Fruit fly (Drosophila melanogaster) whole organism, embryonic: Measurements from ENCODE around the gene CG43759.
A peak's percentile ranks its signal among the peaks of the same experiment; 100 is the strongest.

Experiments used
- Atf3 ChIP-seq: fragments of 200-800 bp; sonication (Bioruptor generic); optimal IDR thresholded peaks from 3 replicates; lab custom pipeline; 2016; ENCODE audit warnings: missing biosample characterization, missing genetic modification characterization
- BtbVII ChIP-seq: fragments of 200-800 bp; sonication (Bioruptor generic); optimal IDR thresholded peaks from 3 replicates; lab custom pipeline; 2017; ENCODE audit warnings: missing biosample characterization, mild to moderate bottlenecking, missing genetic modification characterization
- CG1233 ChIP-seq: fragments of 200-800 bp; sonication (Bioruptor generic); optimal IDR thresholded peaks from 4 replicates; lab custom pipeline; 2018; ENCODE audit warnings: missing biosample characterization, mild to moderate bottlenecking, missing genetic modification characterization
- CG14860 ChIP-seq: fragments of 200-800 bp; sonication (Bioruptor generic); IDR thresholded peaks from 3 replicates; pipeline ENCODE4 v1.3.6; 2022; ENCODE audit warnings: missing biosample characterization, missing genetic modification characterization; ENCODE audit not compliant: partially characterized antibody
- CG14965 ChIP-seq: fragments of 200-800 bp; sonication (Bioruptor generic); optimal IDR thresholded peaks from 2 replicates; lab custom pipeline; 2016; ENCODE audit warnings: missing biosample characterization, missing genetic modification characterization, borderline replicate concordance
- CG15011 ChIP-seq: fragments of 200-800 bp; sonication (Bioruptor generic); optimal IDR thresholded peaks from 3 replicates; lab custom pipeline; 2018; ENCODE audit warnings: missing biosample characterization, mild to moderate bottlenecking, missing genetic modification characterization
- CG17612 ChIP-seq: fragments of 200-800 bp; sonication (Bioruptor generic); IDR thresholded peaks from 2 replicates; pipeline ENCODE4 v1.3.6; 2022; ENCODE audit warnings: missing biosample characterization, missing genetic modification characterization
- CG30020 ChIP-seq: fragments of 200-800 bp; optimal IDR thresholded peaks from 2 replicates; lab custom pipeline; 2019; ENCODE audit warnings: missing biosample characterization, mild to moderate bottlenecking, missing genetic modification characterization, moderate library complexity
- CG33557 ChIP-seq: fragments of 200-800 bp; sonication (Bioruptor generic); optimal IDR thresholded peaks from 2 replicates; lab custom pipeline; 2019; ENCODE audit warnings: missing biosample characterization, mild to moderate bottlenecking, missing genetic modification characterization, moderate library complexity
- CG4328 ChIP-seq: fragments of 200-800 bp; sonication (Bioruptor generic); optimal IDR thresholded peaks from 3 replicates; lab custom pipeline; 2017; ENCODE audit warnings: missing biosample characterization, missing genetic modification reagents, missing genetic modification characterization
- CG4617 ChIP-seq: fragments of 200-800 bp; sonication (Bioruptor generic); optimal IDR thresholded peaks from 3 replicates; lab custom pipeline; 2016; ENCODE audit warnings: missing biosample characterization, missing genetic modification characterization, borderline replicate concordance
- CG4820 ChIP-seq: fragments of 200-800 bp; sonication (Bioruptor generic); optimal IDR thresholded peaks from 3 replicates; lab custom pipeline; 2016; ENCODE audit warnings: missing biosample characterization, missing genetic modification characterization
- CG6813 ChIP-seq: fragments of 200-800 bp; sonication (Bioruptor generic); optimal IDR thresholded peaks from 2 replicates; lab custom pipeline; 2017; ENCODE audit warnings: missing biosample characterization, missing genetic modification characterization, mild to moderate bottlenecking, moderate library complexity, missing genetic modification reagents
- CG7556 ChIP-seq: fragments of 200-800 bp; sonication (Bioruptor generic); optimal IDR thresholded peaks from 2 replicates; lab custom pipeline; 2017; ENCODE audit warnings: missing biosample characterization, mild to moderate bottlenecking, missing genetic modification characterization
- CG7839 ChIP-seq: fragments of 200-800 bp; sonication (Bioruptor generic); optimal IDR thresholded peaks from 3 replicates; lab custom pipeline; 2018; ENCODE audit warnings: missing biosample characterization, mild to moderate bottlenecking, missing genetic modification characterization, moderate library complexity
- CG8359 ChIP-seq: fragments of 200-800 bp; sonication (Bioruptor generic); optimal IDR thresholded peaks from 2 replicates; lab custom pipeline; 2017; ENCODE audit warnings: missing biosample characterization, mild to moderate bottlenecking, missing genetic modification characterization, borderline replicate concordance
- CG9876 ChIP-seq: fragments of 200-800 bp; sonication (Bioruptor generic); optimal IDR thresholded peaks from 2 replicates; lab custom pipeline; 2016; ENCODE audit warnings: missing biosample characterization, missing genetic modification characterization
- Doc2 ChIP-seq: fragments of 200-800 bp; sonication (Bioruptor generic); IDR thresholded peaks from 2 replicates; pipeline ENCODE4 v1.3.6; 2022; ENCODE audit warnings: missing biosample characterization, missing genetic modification characterization
- Fer1 ChIP-seq: fragments of 200-800 bp; sonication (Bioruptor generic); optimal IDR thresholded peaks from 2 replicates; lab custom pipeline; 2017; ENCODE audit warnings: missing biosample characterization, mild to moderate bottlenecking, missing genetic modification characterization
- Fer3 ChIP-seq: fragments of 200-800 bp; sonication (Bioruptor generic); optimal IDR thresholded peaks from 2 replicates; lab custom pipeline; 2018; ENCODE audit warnings: missing biosample characterization, mild to moderate bottlenecking, missing genetic modification characterization, moderate library complexity
- HLH3B ChIP-seq: fragments of 200-800 bp; sonication (Bioruptor generic); IDR thresholded peaks from 2 replicates; pipeline ENCODE4 v1.3.6; 2022; ENCODE audit warnings: missing biosample characterization, missing genetic modification characterization
- Hr3 ChIP-seq: fragments of 200-800 bp; sonication (Bioruptor generic); optimal IDR thresholded peaks from 3 replicates; lab custom pipeline; 2016; ENCODE audit warnings: missing biosample characterization, missing genetic modification characterization
- Nf-YA ChIP-seq: fragments of 200-800 bp; sonication (Bioruptor generic); IDR thresholded peaks from 2 replicates; pipeline ENCODE4 v1.3.6; 2022; ENCODE audit warnings: missing biosample characterization, missing genetic modification characterization
- PHDP ChIP-seq: fragments of 200-800 bp; sonication (Bioruptor generic); optimal IDR thresholded peaks from 3 replicates; lab custom pipeline; 2018; ENCODE audit warnings: missing biosample characterization, mild to moderate bottlenecking, missing genetic modification characterization, moderate library complexity
- Ptx1 ChIP-seq: fragments of 200-800 bp; sonication (Bioruptor generic); IDR thresholded peaks from 2 replicates; pipeline ENCODE4 v1.3.6; 2022; ENCODE audit warnings: missing biosample characterization, missing genetic modification characterization
- Rfx ChIP-seq: fragments of 200-800 bp; sonication (Bioruptor generic); IDR thresholded peaks from 2 replicates; pipeline ENCODE4 v1.3.6; 2022; ENCODE audit warnings: missing biosample characterization, missing genetic modification characterization
- Side ChIP-seq: fragments of 200-800 bp; sonication (Bioruptor generic); optimal IDR thresholded peaks from 2 replicates; lab custom pipeline; 2016; ENCODE audit warnings: missing biosample characterization, missing genetic modification characterization
- ase ChIP-seq: fragments of 200-800 bp; sonication (Bioruptor generic); IDR thresholded peaks from 3 replicates; pipeline ENCODE4 v1.3.6; 2022; ENCODE audit warnings: missing biosample characterization, missing genetic modification characterization
- btn ChIP-seq: fragments of 200-800 bp; sonication (Bioruptor generic); optimal IDR thresholded peaks from 2 replicates; lab custom pipeline; 2016; ENCODE audit warnings: missing biosample characterization, missing genetic modification characterization
- chinmo ChIP-seq: fragments of 200-800 bp; sonication (Bioruptor generic); IDR thresholded peaks from 4 replicates; pipeline ENCODE4 v1.3.6; 2022; ENCODE audit warnings: missing biosample characterization, missing genetic modification characterization; ENCODE audit not compliant: partially characterized antibody
- croc ChIP-seq: fragments of 200-800 bp; sonication (Bioruptor generic); conservative IDR thresholded peaks from 3 replicates; pipeline ENCODE4 v1.3.6; 2022; ENCODE audit warnings: missing biosample characterization, missing genetic modification characterization
- dmrt99B ChIP-seq: fragments of 200-800 bp; sonication (Bioruptor generic); optimal IDR thresholded peaks from 2 replicates; lab custom pipeline; 2018; ENCODE audit warnings: missing biosample characterization, mild to moderate bottlenecking, missing genetic modification characterization, moderate library complexity
- ewg ChIP-seq: fragments of 200-800 bp; sonication (Bioruptor generic); optimal IDR thresholded peaks from 3 replicates; lab custom pipeline; 2017; ENCODE audit warnings: mild to moderate bottlenecking, missing biosample characterization, missing genetic modification reagents, missing genetic modification characterization
- fd102C ChIP-seq: fragments of 200-800 bp; sonication (Bioruptor generic); optimal IDR thresholded peaks from 2 replicates; lab custom pipeline; 2018; ENCODE audit warnings: missing biosample characterization, mild to moderate bottlenecking, missing genetic modification characterization, moderate library complexity
- fd64A ChIP-seq: fragments of 200-800 bp; sonication (Bioruptor generic); optimal IDR thresholded peaks from 3 replicates; lab custom pipeline; 2018; ENCODE audit warnings: missing biosample characterization, mild to moderate bottlenecking, missing genetic modification characterization
- gcm2 ChIP-seq: fragments of 200-800 bp; sonication (Bioruptor generic); optimal IDR thresholded peaks from 2 replicates; lab custom pipeline; 2016; ENCODE audit warnings: missing biosample characterization, missing genetic modification characterization
- ham ChIP-seq: fragments of 200-800 bp; sonication (Bioruptor generic); IDR thresholded peaks from 2 replicates; pipeline ENCODE4 v1.3.6; 2022; ENCODE audit warnings: missing biosample characterization, missing genetic modification characterization
- hb ChIP-seq: fragments of 200-800 bp; sonication (Bioruptor generic); IDR thresholded peaks from 3 replicates; pipeline ENCODE4 v1.3.6; 2022; ENCODE audit warnings: missing biosample characterization, missing genetic modification characterization; ENCODE audit not compliant: partially characterized antibody
- jigr1 ChIP-seq: fragments of 200-800 bp; sonication (Bioruptor generic); IDR thresholded peaks from 3 replicates; pipeline ENCODE4 v1.3.6; 2022; ENCODE audit warnings: missing biosample characterization, missing genetic modification characterization
- knrl ChIP-seq: fragments of 200-800 bp; sonication (Bioruptor generic); IDR thresholded peaks from 3 replicates; pipeline ENCODE4 v1.3.6; 2022; ENCODE audit warnings: missing biosample characterization, missing genetic modification characterization; ENCODE audit not compliant: partially characterized antibody
- lola ChIP-seq, 3 experiments: fragments of >200 bp in 2 of 3; fragments of 200-800 bp in 1 of 3; sonication (Bioruptor generic) in 1 of 3; optimal IDR thresholded peaks; 2 replicates each; lab custom pipeline; 2017 to 2019; ENCODE audit warnings: missing biosample characterization in 3 of 3, missing genetic modification characterization in 3 of 3, mild to moderate bottlenecking in 1 of 3, moderate library complexity in 1 of 3
- nerfin-1 ChIP-seq: fragments of 200-800 bp; sonication (Bioruptor generic); optimal IDR thresholded peaks from 3 replicates; lab custom pipeline; 2019; ENCODE audit warnings: missing biosample characterization, mild to moderate bottlenecking, missing genetic modification characterization, moderate library complexity
- ranshi ChIP-seq: fragments of 200-800 bp; sonication (Bioruptor generic); IDR thresholded peaks from 2 replicates; pipeline ENCODE4 v1.3.6; 2022; ENCODE audit warnings: missing biosample characterization, missing genetic modification characterization
- sc ChIP-seq, 3 experiments: fragments of >200 bp in 2 of 3; fragments of 200-800 bp in 1 of 3; sonication (Bioruptor generic) in 1 of 3; optimal IDR thresholded peaks; 2 replicates in 2 of 3; 3 replicates in 1 of 3; lab custom pipeline; 2017; ENCODE audit warnings: mild to moderate bottlenecking in 1 of 3, missing biosample characterization in 1 of 3, missing genetic modification characterization in 1 of 3, missing genetic modification reagents in 1 of 3
- schlank ChIP-seq: fragments of 200-800 bp; sonication (Bioruptor generic); optimal IDR thresholded peaks from 2 replicates; lab custom pipeline; 2018; ENCODE audit warnings: missing biosample characterization, mild to moderate bottlenecking, missing genetic modification characterization
- sisA ChIP-seq: fragments of 200-800 bp; sonication (Bioruptor generic); IDR thresholded peaks from 2 replicates; pipeline ENCODE4 v1.3.6; 2022; ENCODE audit warnings: missing biosample characterization, missing genetic modification characterization
- stc ChIP-seq: fragments of 200-800 bp; sonication (Bioruptor generic); IDR thresholded peaks from 2 replicates; pipeline ENCODE4 v1.3.6; 2022; ENCODE audit warnings: missing biosample characterization, missing genetic modification characterization
- toy ChIP-seq: fragments of 200-800 bp; sonication (Bioruptor generic); IDR thresholded peaks from 2 replicates; pipeline ENCODE4 v1.3.6; 2022; ENCODE audit warnings: missing biosample characterization, missing genetic modification characterization
- vfl ChIP-seq: fragments of 200-800 bp; sonication (Bioruptor generic); optimal IDR thresholded peaks from 2 replicates; lab custom pipeline; 2016; ENCODE audit warnings: missing biosample characterization, missing genetic modification characterization

Gene CG43759

DNA sequence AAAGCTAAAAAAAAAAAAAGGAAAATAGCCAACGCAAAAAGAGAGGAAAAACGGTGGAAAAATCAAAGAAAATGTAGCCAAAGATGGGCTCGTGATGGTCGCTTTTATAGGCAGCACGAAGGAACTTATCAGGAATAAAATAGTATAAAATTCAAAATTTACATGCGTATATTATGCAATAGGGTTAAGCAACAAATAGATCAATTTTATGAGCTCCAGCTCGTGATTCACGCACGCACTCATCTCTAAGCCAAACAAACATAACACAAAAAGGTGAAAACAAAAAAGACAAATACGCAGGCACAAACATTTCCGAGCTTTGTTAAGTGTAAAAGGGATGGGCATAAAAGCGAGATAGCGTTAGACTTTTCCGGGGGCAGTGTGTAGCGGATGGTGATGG lies 78.7 kb downstream of the CG43759 start (continued):
- TF ChIP-seq CG14965 (GFP tag; lab: Kevin White, UChicago) = no peak
- no peak for TF ChIP-seq stc (GFP tag; lab: Robert Waterston, UW)
- TF ChIP-seq CG4617 (GFP tag; lab: Kevin White, UChicago) = peak; percentile 5
- peak; percentile 12 for TF ChIP-seq Fer3 (tag; lab: Kevin White, UChicago)
- peak; percentile 65; the same call in 2 of the 3 replicates for TF ChIP-seq knrl (GFP tag; lab: Robert Waterston, UW)
- peak in 1 of 3 experiments; percentile 43 for TF ChIP-seq lola (GFP tag; optimal IDR thresholded peaks at IDR 0.05; lab: Kevin White, UChicago)
- no peak for TF ChIP-seq btn (GFP tag; lab: Kevin White, UChicago)
- TF ChIP-seq CG7556 = peak; percentile 42
- no peak for TF ChIP-seq vfl (GFP tag; lab: Kevin White, UChicago)
- TF ChIP-seq CG33557 = no peak
- peak; percentile 68 for TF ChIP-seq Ptx1 (GFP tag; lab: Robert Waterston, UW)
- peak; percentile 56 for TF ChIP-seq dmrt99B
- TF ChIP-seq CG7839 (tag; lab: Kevin White, UChicago) = peak; percentile 56
- TF ChIP-seq jigr1 = no peak
- TF ChIP-seq schlank (tag; lab: Kevin White, UChicago) = no peak
- TF ChIP-seq Hr3 (GFP tag; lab: Kevin White, UChicago) = no peak
- TF ChIP-seq CG1233 (GFP tag; lab: Kevin White, UChicago) = peak; percentile 32
- peak; percentile 49 for TF ChIP-seq HLH3B (GFP tag; lab: Robert Waterston, UW)
- TF ChIP-seq Nf-YA (GFP tag; lab: Robert Waterston, UW) = 0 out of 2 replicates have a peak, but pooled peaks have one; percentile 14
- no peak for TF ChIP-seq CG30020 (tag; lab: Kevin White, UChicago)
- TF ChIP-seq Side (GFP tag; lab: Kevin White, UChicago) = no peak
- TF ChIP-seq toy = no peak
- TF ChIP-seq chinmo (GFP tag; lab: Robert Waterston, UW) = no peak
- TF ChIP-seq Atf3 (GFP tag; lab: Kevin White, UChicago) = no peak
- TF ChIP-seq croc (GFP tag; lab: Robert Waterston, UW) = peak; percentile 53; the same call in 1 of the 3 replicates
- peak; percentile 38; the same call in 1 of the 2 replicates for TF ChIP-seq ranshi (GFP tag; lab: Robert Waterston, UW)
- peak; percentile 43 for TF ChIP-seq PHDP
- peak; percentile 10 for TF ChIP-seq Fer1 (GFP tag; lab: Kevin White, UChicago)
- no peak for TF ChIP-seq CG17612 (GFP tag; lab: Robert Waterston, UW)
- no peak for TF ChIP-seq BtbVII (GFP tag; lab: Kevin White, UChicago)
- TF ChIP-seq fd64A (GFP tag; lab: Kevin White, UChicago) = peak; percentile 15
- TF ChIP-seq CG15011 (GFP tag; lab: Kevin White, UChicago) = no peak
- peak; percentile 57; the same call in 2 of the 3 replicates for TF ChIP-seq ase (GFP tag; lab: Robert Waterston, UW)
- no peak for TF ChIP-seq fd102C (GFP tag; lab: Kevin White, UChicago)
- TF ChIP-seq nerfin-1 (tag; lab: Kevin White, UChicago) = peak; percentile 9
- no peak for TF ChIP-seq ham (GFP tag; lab: Robert Waterston, UW)
- no peak for TF ChIP-seq sc (optimal IDR thresholded peaks at IDR 0.05; lab: Kevin White, UChicago)
- TF ChIP-seq sc (GFP tag; optimal IDR thresholded peaks at IDR 0.05; lab: Kevin White, UChicago) = peak; percentile 3
- no peak for TF ChIP-seq Doc2 (GFP tag; lab: Robert Waterston, UW)
- no peak for TF ChIP-seq CG8359 (GFP tag; lab: Kevin White, UChicago)
- TF ChIP-seq Rfx (GFP tag; lab: Robert Waterston, UW) = peak; percentile 36; the same call in 1 of the 2 replicates
- TF ChIP-seq CG4328 (GFP tag; lab: Kevin White, UChicago) = no peak
- peak; percentile 65 for TF ChIP-seq sisA
- peak; percentile 67 for TF ChIP-seq CG14860
- peak; percentile 59; the same call in 1 of the 3 replicates for TF ChIP-seq hb
- TF ChIP-seq CG6813 (GFP tag; lab: Kevin White, UChicago) = peak; percentile 51
- TF ChIP-seq ewg (GFP tag; lab: Kevin White, UChicago) = peak; percentile 41
- peak; percentile 14 for TF ChIP-seq CG4820
- no peak for TF ChIP-seq gcm2 (GFP tag; lab: Kevin White, UChicago)
- no peak for TF ChIP-seq CG9876 (GFP tag; lab: Kevin White, UChicago)
